Fruit fly (Drosophila melanogaster): ENCODE data around the gene CG15369.

dm6 chrX:9168273-9168672 is 48.4 kb upstream of the CG15369 start:
- no peak for TF ChIP-seq ttk (optimal IDR thresholded peaks at IDR 0.05)
- TF ChIP-seq insv (optimal IDR thresholded peaks at IDR 0.05) = no peak
- no peak for TF ChIP-seq Myc (optimal IDR thresholded peaks at IDR 0.05)
- TF ChIP-seq h (optimal IDR thresholded peaks at IDR 0.05) = no peak

All from Kc167 (cell line).